Worm (Caenorhabditis elegans): ENCODE results near the gene cutl-12.

Gene cutl-12

DNA sequence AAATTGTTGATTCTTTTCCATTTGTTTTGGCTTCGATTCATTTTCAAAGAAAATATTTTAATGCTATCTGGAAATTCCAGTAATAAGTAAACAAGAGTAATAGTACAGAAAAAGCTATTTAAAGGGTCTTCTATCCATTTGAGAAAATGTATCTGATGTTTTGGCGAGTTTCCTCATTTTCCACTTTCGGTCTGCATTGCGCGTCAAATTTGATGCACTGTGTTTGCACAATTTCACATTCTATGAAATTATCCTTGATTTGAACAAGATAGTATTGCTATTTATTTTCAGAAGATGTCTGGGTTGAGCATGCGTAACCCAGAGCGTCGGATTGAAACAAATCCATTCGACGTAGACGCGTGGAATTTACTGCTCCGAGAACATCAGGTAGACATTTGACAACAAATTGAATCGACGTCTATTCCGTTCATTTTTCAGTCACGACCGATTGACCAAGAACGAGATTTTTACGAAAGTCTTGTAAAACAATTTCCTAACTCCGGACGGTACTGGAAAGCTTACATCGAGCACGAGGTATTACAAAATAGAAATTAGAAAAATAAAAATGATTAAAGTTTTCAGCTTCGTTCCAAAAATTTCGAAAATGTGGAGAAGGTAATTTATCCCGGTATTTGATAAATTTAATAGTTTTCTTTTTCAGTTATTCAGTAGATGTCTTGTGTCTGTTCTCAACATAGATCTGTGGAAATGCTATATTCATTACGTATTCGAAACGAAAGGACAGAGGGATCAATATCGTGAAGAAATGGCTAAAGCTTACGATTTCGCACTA, 30.5 kb downstream of the cutl-12 start, which contains the start of gene suf-1:
suf-1 (plus strand) TSS at position 280 of the 793 bp plus-strand sequence.
- TF ChIP-seq unc-42 (tag; optimal IDR thresholded peaks at IDR 0.05) = peak; percentile 48
- TF ChIP-seq hlh-6 (tag; optimal IDR thresholded peaks at IDR 0.05) = no peak
- TF ChIP-seq ama-1 (optimal IDR thresholded peaks at IDR 0.05) = peak; percentile 65
- peak; percentile 31 for TF ChIP-seq nfya-1 (tag; optimal IDR thresholded peaks at IDR 0.05)

DNA sequence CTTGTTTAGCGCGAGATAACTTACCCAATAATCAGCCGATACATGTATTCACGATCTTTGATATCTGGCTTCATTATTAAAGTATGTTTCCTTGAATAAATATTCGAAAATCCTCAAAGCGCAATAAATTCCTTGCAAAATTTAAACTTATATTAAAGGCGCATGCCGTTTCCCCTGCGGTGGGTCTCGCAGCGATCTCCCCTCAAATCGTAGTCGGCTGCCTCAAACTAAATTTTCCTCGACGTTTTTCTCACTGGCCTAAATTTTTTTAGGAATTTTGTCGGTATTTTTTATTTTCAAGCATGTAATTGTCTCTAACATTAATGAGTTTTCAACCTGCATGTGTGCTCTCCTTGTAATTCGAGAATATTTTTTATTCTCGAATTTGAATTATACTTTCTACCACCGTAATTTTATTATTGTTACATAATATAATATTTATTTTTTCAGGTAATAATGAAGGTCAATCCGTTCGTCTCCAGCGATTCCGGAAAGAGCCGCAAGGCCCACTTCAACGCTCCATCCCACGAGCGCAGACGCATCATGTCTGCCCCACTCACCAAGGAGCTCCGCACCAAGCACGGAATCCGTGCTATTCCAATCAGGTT, 31.8 kb downstream of the cutl-12 start, which contains the start of the genes cpf-1 and rpl-26:
cpf-1 (minus strand) TSS at position 104 of the 608 bp plus-strand sequence.
rpl-26 (plus strand) TSS at position 449 of the 608 bp plus-strand sequence.
- TF ChIP-seq ceh-24 (tag; optimal IDR thresholded peaks at IDR 0.05) = no peak
- TF ChIP-seq rnt-1 (tag; optimal IDR thresholded peaks at IDR 0.05) = no peak
- TF ChIP-seq ceh-31 (tag; optimal IDR thresholded peaks at IDR 0.05) = peak; percentile 9
- TF ChIP-seq dve-1 (tag; optimal IDR thresholded peaks at IDR 0.05) = no peak
- TF ChIP-seq C38D4.7 (GFP tag; optimal IDR thresholded peaks at IDR 0.05) = no peak
- TF ChIP-seq unc-42 (tag; optimal IDR thresholded peaks at IDR 0.05) = peak; percentile 40
- TF ChIP-seq pha-4 (tag; optimal IDR thresholded peaks at IDR 0.05) = no peak
- peak; percentile 36 for TF ChIP-seq nfya-1 (tag; optimal IDR thresholded peaks at IDR 0.05)
- no peak for TF ChIP-seq K02D7.2 (tag; optimal IDR thresholded peaks at IDR 0.05)
- TF ChIP-seq che-1 (tag; optimal IDR thresholded peaks at IDR 0.05) = no peak
- no peak for TF ChIP-seq ref-2 (tag; optimal IDR thresholded peaks at IDR 0.05)
- TF ChIP-seq madf-2 (tag; optimal IDR thresholded peaks at IDR 0.05) = no peak
- no peak for TF ChIP-seq Y22D7AL.16 (tag; optimal IDR thresholded peaks at IDR 0.05)

DNA sequence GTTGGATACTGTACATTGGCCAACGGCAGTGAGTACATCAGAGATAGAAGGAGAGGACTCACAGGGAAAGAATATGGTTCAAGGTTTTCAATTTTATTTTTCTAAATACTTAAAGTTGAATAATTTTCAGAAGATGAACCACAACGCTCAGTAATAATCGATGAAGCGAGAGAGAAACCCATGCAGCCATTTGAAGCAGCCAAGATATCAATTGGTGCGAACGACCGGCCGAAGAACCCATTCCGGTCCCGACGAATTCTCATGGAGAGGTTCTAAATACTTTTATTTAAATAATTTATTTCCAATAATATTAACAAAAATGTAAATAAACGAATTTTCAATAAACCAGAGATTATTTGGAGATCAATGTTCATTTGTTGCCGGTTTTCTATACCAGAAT, 34.1 kb downstream of the cutl-12 start, which contains the start of gene pigg-1:
pigg-1 (minus strand) TSS at position 101 of the 400 bp plus-strand sequence.
- no peak for TF ChIP-seq gmeb-2 (tag; optimal IDR thresholded peaks at IDR 0.05)
- TF ChIP-seq pha-4 (tag; optimal IDR thresholded peaks at IDR 0.05) = no peak
- TF ChIP-seq eyg-1 (tag; optimal IDR thresholded peaks at IDR 0.05) = no peak
- TF ChIP-seq ceh-31 (tag; optimal IDR thresholded peaks at IDR 0.05) = no peak
- no peak for TF ChIP-seq lim-6 (tag; optimal IDR thresholded peaks at IDR 0.05)
- TF ChIP-seq pat-9 (tag; optimal IDR thresholded peaks at IDR 0.05) = no peak
- TF ChIP-seq ahr-1 (tag; optimal IDR thresholded peaks at IDR 0.05) = no peak
- TF ChIP-seq sox-2 (GFP tag; IDR thresholded peaks at IDR 0.05) = no peak
- TF ChIP-seq fax-1 (tag; optimal IDR thresholded peaks at IDR 0.05) = no peak
- TF ChIP-seq nfya-1 (tag; optimal IDR thresholded peaks at IDR 0.05) = no peak
- no peak for TF ChIP-seq ztf-16 (tag; optimal IDR thresholded peaks at IDR 0.05)
- TF ChIP-seq syd-9 (tag; optimal IDR thresholded peaks at IDR 0.05) = no peak
- no peak for TF ChIP-seq ceh-22 (tag; optimal IDR thresholded peaks at IDR 0.05)

DNA sequence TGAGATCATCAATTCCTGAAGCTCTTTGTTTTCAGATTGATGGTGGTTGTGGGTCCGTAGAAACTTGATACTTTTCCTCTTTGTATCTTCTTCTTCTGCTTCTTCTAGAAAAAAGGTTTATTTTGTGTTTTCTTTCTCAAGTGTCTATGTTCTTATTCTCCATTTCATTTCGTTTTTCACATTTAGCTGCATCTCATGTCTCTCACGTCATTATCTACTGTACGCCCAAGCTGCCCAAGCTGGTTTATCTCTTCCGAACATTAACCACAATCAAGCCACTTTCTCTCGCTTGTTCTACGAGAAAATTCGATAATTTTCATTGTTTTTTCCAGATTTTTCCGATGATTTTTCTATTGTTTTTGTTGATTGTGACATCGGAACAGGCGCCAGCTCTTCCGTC, 35.1 kb downstream of the cutl-12 start, which contains the start of gene F28C6.5:
F28C6.5 (plus strand) TSS at position 301 of the 400 bp plus-strand sequence.
- TF ChIP-seq pat-9 (tag; optimal IDR thresholded peaks at IDR 0.05) (no peak), hlh-13 (GFP tag; optimal IDR thresholded peaks at IDR 0.05) (no peak), ceh-45 (GFP tag; IDR thresholded peaks at IDR 0.05) (no peak), ahr-1 (tag; optimal IDR thresholded peaks at IDR 0.05) (no peak), ceh-9 (tag; optimal IDR thresholded peaks at IDR 0.05) (no peak), syd-9 (tag; optimal IDR thresholded peaks at IDR 0.05) (no peak), T23F11.4 (GFP tag; optimal IDR thresholded peaks at IDR 0.05) (no peak), fkh-6 (tag; optimal IDR thresholded peaks at IDR 0.05) (no peak), ttx-3 (tag; optimal IDR thresholded peaks at IDR 0.05) (no peak), tbx-2 (tag; optimal IDR thresholded peaks at IDR 0.05) (no peak), fax-1 (tag; optimal IDR thresholded peaks at IDR 0.05) (no peak), odd-2 (tag; optimal IDR thresholded peaks at IDR 0.05) (no peak)
